Worm (Caenorhabditis elegans) whole organism, young adult: ENCODE measurements around the gene T15B12.1.
A peak's percentile ranks its signal among the peaks of the same experiment; 100 is the strongest.

ENCODE experiments used
- B0261.1 ChIP-seq: sonication (generic microtip); optimal IDR thresholded peaks from 2 replicates; lab custom pipeline; 2016; ENCODE audit warnings: mild to moderate bottlenecking, missing genetic modification characterization, moderate library complexity, missing compliant biosample characterization
- B0336.3 ChIP-seq: fragments of 200-800 bp; sonication (Bioruptor generic); IDR thresholded peaks from 2 replicates; pipeline ENCODE4 v1.3.6; 2022; ENCODE audit warnings: missing genetic modification characterization, missing compliant biosample characterization
- F10E7.11 ChIP-seq: sonication (generic microtip); optimal IDR thresholded peaks from 2 replicates; lab custom pipeline; 2017; ENCODE audit warnings: mild to moderate bottlenecking, missing genetic modification characterization, moderate library complexity, missing compliant biosample characterization
- F39B2.1 ChIP-seq: fragments of 200-800 bp; sonication (Bioruptor generic); IDR thresholded peaks from 2 replicates; pipeline ENCODE4 v1.3.6; 2022; ENCODE audit warnings: missing genetic modification reagents, missing genetic modification characterization, missing compliant biosample characterization
- F52B5.7 ChIP-seq: sonication (generic microtip); optimal IDR thresholded peaks from 2 replicates; lab custom pipeline; 2016; ENCODE audit warnings: mild to moderate bottlenecking, missing genetic modification characterization, missing compliant biosample characterization
- F55B11.4 ChIP-seq: sonication (generic microtip); optimal IDR thresholded peaks from 2 replicates; lab custom pipeline; 2016; ENCODE audit warnings: missing compliant biosample characterization, missing genetic modification characterization, borderline replicate concordance; ENCODE audit not compliant: insufficient read depth
- F57A8.1 ChIP-seq: fragments of 200-800 bp; sonication (Bioruptor generic); optimal IDR thresholded peaks from 2 replicates; lab custom pipeline; 2018; ENCODE audit warnings: mild to moderate bottlenecking, missing genetic modification characterization, moderate library complexity, missing compliant biosample characterization
- Y53F4B.3 ChIP-seq: fragments of 200-800 bp; sonication (Bioruptor generic); IDR thresholded peaks from 2 replicates; pipeline ENCODE4 v1.3.6; 2022; ENCODE audit warnings: missing genetic modification reagents, missing genetic modification characterization, missing compliant biosample characterization
- attf-6 ChIP-seq: fragments of 200-800 bp; sonication (Bioruptor generic); IDR thresholded peaks from 2 replicates; pipeline ENCODE4 v1.3.6; 2022; ENCODE audit warnings: missing genetic modification reagents, missing genetic modification characterization, missing compliant biosample characterization
- ceh-27 ChIP-seq: fragments of 200-800 bp; sonication (Bioruptor generic); optimal IDR thresholded peaks from 2 replicates; lab custom pipeline; 2018; ENCODE audit warnings: mild to moderate bottlenecking, missing genetic modification characterization, moderate library complexity, missing compliant biosample characterization
- ceh-40 ChIP-seq: fragments of 200-800 bp; sonication (Bioruptor generic); IDR thresholded peaks from 2 replicates; pipeline ENCODE4 v1.3.6; 2022; ENCODE audit warnings: missing genetic modification characterization, missing compliant biosample characterization
- chd-7 ChIP-seq: sonication (generic microtip); optimal IDR thresholded peaks from 2 replicates; lab custom pipeline; 2016; ENCODE audit warnings: mild to moderate bottlenecking, missing genetic modification characterization, moderate library complexity, missing compliant biosample characterization
- fkh-3 ChIP-seq: sonication (generic microtip); optimal IDR thresholded peaks from 2 replicates; lab custom pipeline; 2016; ENCODE audit warnings: mild to moderate bottlenecking, missing genetic modification characterization, missing compliant biosample characterization
- him-1 ChIP-seq: sonication (generic microtip); optimal IDR thresholded peaks from 2 replicates; lab custom pipeline; 2016; ENCODE audit warnings: missing genotype, missing genetic modification reagents, missing genetic modification characterization, missing compliant biosample characterization
- hlh-12 ChIP-seq: sonication (generic microtip); optimal IDR thresholded peaks from 2 replicates; lab custom pipeline; 2016; ENCODE audit warnings: missing genetic modification characterization, missing compliant biosample characterization
- hmg-1.2 ChIP-seq: fragments of 200-800 bp; sonication (Bioruptor generic); IDR thresholded peaks from 2 replicates; pipeline ENCODE4 v1.3.6; 2022; ENCODE audit warnings: missing genetic modification reagents, missing genetic modification characterization, missing compliant biosample characterization
- let-607 ChIP-seq, 2 experiments: fragments of 200-800 bp in 1 of 2; sonication (Bioruptor generic) in 1 of 2; sonication (generic microtip) in 1 of 2; optimal IDR thresholded peaks; 2 replicates each; lab custom pipeline; 2016 to 2018; ENCODE audit warnings: mild to moderate bottlenecking in 2 of 2, missing compliant biosample characterization in 2 of 2, missing genetic modification characterization in 2 of 2, moderate library complexity in 2 of 2, missing genotype in 1 of 2
- lin-26 ChIP-seq: fragments of 200-800 bp; sonication (Bioruptor generic); IDR thresholded peaks from 2 replicates; pipeline ENCODE4 v1.3.6; 2022; ENCODE audit warnings: missing genetic modification reagents, missing genetic modification characterization, missing compliant biosample characterization
- lin-35 ChIP-seq, 3 experiments: fragments of 150-350 bp in 2 of 3; sonication (generic microtip) in 1 of 3; optimal IDR thresholded peaks; 2 replicates each; lab custom pipeline; 2014 to 2018; ENCODE audit warnings: missing biosample characterization in 3 of 3, missing genetic modification characterization in 3 of 3, missing genetic modification reagents in 3 of 3
- lir-1 ChIP-seq: fragments of 200-800 bp; sonication (Bioruptor generic); conservative IDR thresholded peaks from 2 replicates; pipeline ENCODE4 v1.3.6; 2022; ENCODE audit warnings: missing genetic modification reagents, missing genetic modification characterization, missing compliant biosample characterization
- lsl-1 ChIP-seq: fragments of 200-800 bp; sonication (Bioruptor generic); optimal IDR thresholded peaks from 2 replicates; lab custom pipeline; 2018; ENCODE audit warnings: mild to moderate bottlenecking, missing genetic modification characterization, moderate library complexity, missing compliant biosample characterization
- madf-3 ChIP-seq: fragments of 200-800 bp; sonication (Bioruptor generic); IDR thresholded peaks from 2 replicates; pipeline ENCODE4 v1.3.6; 2022; ENCODE audit warnings: missing genetic modification reagents, missing genetic modification characterization, missing compliant biosample characterization
- madf-6 ChIP-seq: fragments of 200-800 bp; sonication (Bioruptor generic); IDR thresholded peaks from 2 replicates; pipeline ENCODE4 v1.3.6; 2022; ENCODE audit warnings: missing genetic modification reagents, missing genetic modification characterization, missing compliant biosample characterization
- nfya-2 ChIP-seq: fragments of 200-800 bp; sonication (Bioruptor generic); IDR thresholded peaks from 2 replicates; pipeline ENCODE4 v1.3.6; 2022; ENCODE audit warnings: missing genetic modification reagents, missing genetic modification characterization, missing compliant biosample characterization
- nhr-80 ChIP-seq: sonication (generic microtip); optimal IDR thresholded peaks from 2 replicates; lab custom pipeline; 2016; ENCODE audit warnings: missing genetic modification characterization, missing compliant biosample characterization
- pha-4 ChIP-seq: fragments of 150-350 bp; sonication (generic microtip); optimal IDR thresholded peaks from 2 replicates; lab custom pipeline; 2014; ENCODE audit warnings: missing biosample characterization, missing genetic modification reagents, missing genetic modification characterization
- rpc-1 ChIP-seq, 2 experiments: fragments of 150-350 bp in 1 of 2; sonication (generic microtip) in 1 of 2; optimal IDR thresholded peaks; 2 replicates each; lab custom pipeline; 2014 to 2018; ENCODE audit warnings: missing biosample characterization in 1 of 2, missing genetic modification characterization in 1 of 2, missing genetic modification reagents in 1 of 2, missing genotype in 1 of 2
- sdz-38 ChIP-seq: sonication (generic microtip); optimal IDR thresholded peaks from 2 replicates; lab custom pipeline; 2016; ENCODE audit warnings: missing genotype, missing genetic modification characterization, missing compliant biosample characterization
- snpc-4 ChIP-seq, 5 experiments: fragments of 150-350 bp in 1 of 5; sonication (generic microtip) in 4 of 5; optimal IDR thresholded peaks; 2 replicates each; lab custom pipeline; 2014 to 2018; ENCODE audit warnings: missing genetic modification characterization in 5 of 5, missing biosample characterization in 3 of 5, antibody characterized with exemption in 2 of 5, mild to moderate bottlenecking in 2 of 5, missing compliant biosample characterization in 2 of 5, missing genotype in 2 of 5, moderate library complexity in 2 of 5, missing genetic modification reagents in 1 of 5
- tbx-9 ChIP-seq: sonication (generic microtip); optimal IDR thresholded peaks from 2 replicates; lab custom pipeline; 2016; ENCODE audit warnings: borderline replicate concordance, missing genetic modification characterization, inconsistent platforms, missing compliant biosample characterization
- zfh-2 ChIP-seq: fragments of 200-800 bp; sonication (Bioruptor generic); conservative IDR thresholded peaks from 2 replicates; pipeline ENCODE4 v1.3.6; 2022; ENCODE audit warnings: missing genetic modification reagents, missing genetic modification characterization, missing compliant biosample characterization
- ztf-18 ChIP-seq: sonication (generic microtip); optimal IDR thresholded peaks from 2 replicates; lab custom pipeline; 2016; ENCODE audit warnings: missing genotype, mild to moderate bottlenecking, missing genetic modification characterization, missing compliant biosample characterization
- ztf-28 ChIP-seq: fragments of 200-800 bp; sonication (Bioruptor generic); IDR thresholded peaks from 2 replicates; pipeline ENCODE4 v1.3.6; 2022; ENCODE audit warnings: missing genetic modification reagents, missing genetic modification characterization, missing compliant biosample characterization

Gene T15B12.1

DNA sequence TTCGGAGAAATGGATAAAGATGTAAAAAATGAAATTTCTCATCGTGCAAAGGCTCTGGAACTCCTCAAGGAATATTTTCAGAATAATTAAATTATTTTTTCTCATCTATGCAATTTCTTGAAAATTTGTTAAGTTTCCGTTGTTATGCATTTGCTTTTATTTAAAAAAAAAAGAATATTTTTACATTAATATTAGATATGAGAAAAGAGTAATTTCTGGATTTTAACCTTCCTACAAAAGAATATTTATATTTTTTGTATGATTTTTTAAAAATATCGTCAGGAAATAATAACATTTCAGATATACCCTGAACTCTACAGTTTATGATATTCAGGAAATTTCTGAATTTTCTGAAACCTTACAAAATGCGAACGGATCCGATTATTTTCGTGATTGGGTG is 23.2 kb upstream of the T15B12.1 start, which contains the start of gene gro-1:
Gene gro-1 (plus strand): TSS at position 301 of the 400 bp plus-strand sequence.
- no peak for TF ChIP-seq Y53F4B.3
- TF ChIP-seq attf-6 (GFP tag; lab: Robert Waterston, UW) = no peak
- TF ChIP-seq fkh-3 (tag; lab: Kevin White, UChicago) = no peak
- TF ChIP-seq lir-1 (GFP tag; lab: Robert Waterston, UW) = no peak
- no peak for TF ChIP-seq F55B11.4 (tag; lab: Kevin White, UChicago)
- TF ChIP-seq ztf-18 (tag; lab: Kevin White, UChicago) = no peak

DNA sequence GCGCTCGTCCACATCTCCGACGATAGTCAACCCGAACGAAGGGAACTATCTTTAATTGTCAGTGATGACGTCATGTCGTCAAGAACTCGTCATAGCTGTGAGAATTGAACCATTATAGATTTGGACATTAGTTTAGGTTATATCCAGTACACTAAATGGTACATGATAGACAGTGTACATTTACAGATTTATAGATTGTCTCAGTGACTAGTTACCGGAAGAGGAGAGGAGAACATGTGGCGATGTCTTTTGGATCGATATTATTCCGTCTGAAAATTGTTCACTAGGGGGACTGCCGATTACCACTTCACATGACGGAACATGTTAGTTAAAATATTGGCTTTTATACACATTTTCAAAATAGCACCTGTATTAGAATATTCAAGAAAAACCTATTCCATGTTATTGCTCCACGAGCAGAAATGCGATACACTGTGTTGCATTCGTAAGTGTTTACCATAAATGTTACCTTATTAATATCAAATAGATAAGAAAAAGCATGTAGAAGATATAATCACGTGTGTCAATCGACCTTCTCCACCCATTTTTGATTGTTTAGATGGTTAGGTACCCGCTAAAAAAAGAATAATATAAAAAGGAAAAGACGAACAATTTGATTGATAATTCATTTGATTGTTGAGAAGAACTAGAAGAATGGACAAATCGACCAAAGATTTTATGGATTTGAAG is 20.6 kb upstream of the T15B12.1 start, which contains the start of gene ZC395.5:
Gene ZC395.5 (plus strand): TSS at position 632 of the 690 bp plus-strand sequence.
- TF ChIP-seq madf-3 (no peak), rpc-1 (optimal IDR thresholded peaks at IDR 0.05; lab: Kevin White, UChicago) (no peak), rpc-1 (tag; optimal IDR thresholded peaks at IDR 0.05; lab: Kevin White, UChicago) (peak; percentile 45), nhr-80 (tag; lab: Kevin White, UChicago) (peak; percentile 17), lin-35 (GFP tag; optimal IDR thresholded peaks at IDR 0.05; lab: Kevin White, UChicago) (peak in 1 of 3 experiments; percentile 31), him-1 (peak; percentile 4), ceh-27 (GFP tag; lab: Kevin White, UChicago) (peak; percentile 17), nfya-2 (GFP tag; lab: Robert Waterston, UW) (no peak)

DNA sequence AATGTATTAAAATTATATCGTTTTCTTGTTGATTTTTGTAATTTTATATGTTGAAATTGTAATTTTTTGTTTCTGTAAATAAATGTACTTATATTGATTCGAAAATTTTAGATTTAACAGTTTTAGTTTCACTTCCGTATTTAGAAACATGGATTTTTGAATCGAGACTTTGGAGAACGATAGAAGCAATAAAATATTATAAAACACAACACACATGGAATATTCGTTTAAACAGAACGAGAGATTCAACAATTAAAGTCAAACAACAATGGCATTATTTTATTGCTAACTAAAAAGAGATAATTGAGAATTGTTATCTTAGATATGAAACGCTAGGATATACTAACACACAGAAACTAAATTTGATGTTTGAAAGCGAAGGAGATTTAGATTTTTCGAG is 19.5 kb upstream of the T15B12.1 start:
- TF ChIP-seq F10E7.11 (no peak), tbx-9 (no peak), F57A8.1 (GFP tag; lab: Kevin White, UChicago) (no peak), B0261.1 (tag; lab: Kevin White, UChicago) (no peak), snpc-4 (GFP tag; optimal IDR thresholded peaks at IDR 0.05; lab: Kevin White, UChicago) (no peak), snpc-4 (tag; optimal IDR thresholded peaks at IDR 0.05; lab: Kevin White, UChicago) (no peak), lsl-1 (GFP tag; lab: Kevin White, UChicago) (no peak), lin-26 (GFP tag; lab: Robert Waterston, UW) (no peak), ceh-40 (GFP tag; lab: Robert Waterston, UW) (no peak), madf-6 (GFP tag; lab: Robert Waterston, UW) (no peak), hlh-12 (tag; lab: Kevin White, UChicago) (no peak), B0336.3 (GFP tag; lab: Robert Waterston, UW) (no peak), sdz-38 (tag; lab: Kevin White, UChicago) (no peak), hmg-1.2 (no peak), chd-7 (tag; lab: Kevin White, UChicago) (no peak), F52B5.7 (tag; lab: Kevin White, UChicago) (no peak), let-607 (tag; optimal IDR thresholded peaks at IDR 0.05; lab: Kevin White, UChicago) (peak in 1 of 2 experiments; percentile 19), ceh-27 (GFP tag; lab: Kevin White, UChicago) (no peak), lin-35 (GFP tag; optimal IDR thresholded peaks at IDR 0.05; lab: Kevin White, UChicago) (peak in 1 of 3 experiments; percentile 13), F39B2.1 (GFP tag; lab: Robert Waterston, UW) (no peak), pha-4 (tag; lab: Kevin White, UChicago) (no peak), him-1 (no peak), ztf-28 (GFP tag; lab: Robert Waterston, UW) (0 out of 2 replicates have a peak, but pooled peaks have one; percentile 0), zfh-2 (no peak), rpc-1 (optimal IDR thresholded peaks at IDR 0.05; lab: Kevin White, UChicago) (no peak), rpc-1 (tag; optimal IDR thresholded peaks at IDR 0.05; lab: Kevin White, UChicago) (no peak)
